Fruit fly (Drosophila melanogaster) Kc167 (cell line): ENCODE data around the gene Bcat.

ENCODE experiments used
- Myc ChIP-seq: fragments of >200 bp; optimal IDR thresholded peaks from 2 replicates; lab custom pipeline; 2017; ENCODE audit warnings: missing external identifiers
- h ChIP-seq: fragments of >200 bp; optimal IDR thresholded peaks from 3 replicates; lab custom pipeline; 2018; ENCODE audit warnings: missing external identifiers
- insv ChIP-seq: fragments of >200 bp; optimal IDR thresholded peaks from 3 replicates; lab custom pipeline; 2018; ENCODE audit warnings: missing external identifiers
- psq ChIP-seq: fragments of >200 bp; optimal IDR thresholded peaks from 2 replicates; lab custom pipeline; 2017; ENCODE audit warnings: missing external identifiers

DNA sequence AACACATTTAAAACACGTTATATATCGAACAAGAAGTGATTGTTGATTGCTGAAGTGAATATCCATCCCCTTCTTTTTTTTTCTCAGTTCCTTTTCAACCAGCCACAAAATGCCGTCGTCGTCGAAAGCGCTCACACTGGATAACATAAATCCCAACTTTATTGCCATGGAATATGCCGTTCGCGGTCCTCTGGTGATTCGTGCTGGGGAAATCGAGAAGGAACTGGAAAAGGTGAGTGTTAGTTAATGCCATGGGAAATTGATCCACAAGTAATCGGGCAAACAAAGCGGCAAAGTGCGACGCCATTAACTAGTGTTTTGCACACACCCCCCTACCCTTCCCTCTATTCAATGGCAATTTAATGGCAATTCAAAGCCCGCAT lies 22.6 kb upstream of the Bcat start:
- no peak for TF ChIP-seq Myc (lab: Kevin White, UChicago)
- no peak for TF ChIP-seq psq (lab: Kevin White, UChicago)
- TF ChIP-seq insv, result no peak
- TF ChIP-seq h (lab: Kevin White, UChicago), result no peak
